Worm (Caenorhabditis elegans) whole organism, late embryonic: ENCODE measurements around the gene F14F9.3.

Experiments used
- F13H6.1 ChIP-seq: sonication (generic microtip); optimal IDR thresholded peaks from 2 replicates; lab custom pipeline; 2016; ENCODE audit warnings: missing genetic modification characterization, missing compliant biosample characterization
- K02D7.2 ChIP-seq: sonication (generic microtip); optimal IDR thresholded peaks from 2 replicates; lab custom pipeline; 2017; ENCODE audit warnings: mild to moderate bottlenecking, missing genetic modification characterization, missing compliant biosample characterization
- T23F11.4 ChIP-seq: fragments of 200-800 bp; sonication (Bioruptor generic); optimal IDR thresholded peaks from 2 replicates; lab custom pipeline; 2018; ENCODE audit warnings: mild to moderate bottlenecking, missing genetic modification characterization, missing compliant biosample characterization
- ceh-18 ChIP-seq: sonication (generic microtip); optimal IDR thresholded peaks from 2 replicates; lab custom pipeline; 2016; ENCODE audit warnings: missing genetic modification characterization, missing compliant biosample characterization
- ceh-22 ChIP-seq: sonication (generic microtip); optimal IDR thresholded peaks from 2 replicates; lab custom pipeline; 2017; ENCODE audit warnings: missing biosample characterization, missing genetic modification characterization
- ceh-30 ChIP-seq: fragments of 150-350 bp; optimal IDR thresholded peaks from 2 replicates; lab custom pipeline; 2014; ENCODE audit warnings: missing biosample characterization, missing genetic modification characterization
- ceh-31 ChIP-seq: sonication (generic microtip); optimal IDR thresholded peaks from 2 replicates; lab custom pipeline; 2016; ENCODE audit warnings: missing genetic modification characterization, missing compliant biosample characterization
- ceh-34 ChIP-seq: sonication (generic microtip); optimal IDR thresholded peaks from 2 replicates; lab custom pipeline; 2016; ENCODE audit warnings: mild to moderate bottlenecking, missing genetic modification characterization, missing compliant biosample characterization
- ceh-45 ChIP-seq: fragments of 200-800 bp; sonication (Bioruptor generic); IDR thresholded peaks from 2 replicates; pipeline ENCODE4 v1.3.6; 2022; ENCODE audit warnings: missing genetic modification reagents, missing genetic modification characterization, missing compliant biosample characterization
- ceh-6 ChIP-seq: fragments of 200-800 bp; sonication (Bioruptor generic); optimal IDR thresholded peaks from 2 replicates; lab custom pipeline; 2018; ENCODE audit warnings: mild to moderate bottlenecking, missing genetic modification characterization, missing compliant biosample characterization
- elt-2 ChIP-seq: sonication (generic microtip); optimal IDR thresholded peaks from 2 replicates; lab custom pipeline; 2016; ENCODE audit warnings: missing genetic modification reagents, missing genetic modification characterization, missing compliant biosample characterization
- elt-4 ChIP-seq: sonication (generic microtip); optimal IDR thresholded peaks from 2 replicates; lab custom pipeline; 2016; ENCODE audit warnings: missing genetic modification characterization, missing compliant biosample characterization
- ets-4 ChIP-seq: sonication (generic microtip); optimal IDR thresholded peaks from 2 replicates; lab custom pipeline; 2016; ENCODE audit warnings: missing genetic modification characterization, missing compliant biosample characterization
- fax-1 ChIP-seq: sonication (generic microtip); optimal IDR thresholded peaks from 2 replicates; lab custom pipeline; 2016; ENCODE audit warnings: missing genotype, missing genetic modification characterization, missing compliant biosample characterization
- gmeb-2 ChIP-seq: sonication (generic microtip); optimal IDR thresholded peaks from 2 replicates; lab custom pipeline; 2016; ENCODE audit warnings: missing genetic modification characterization, inconsistent platforms, missing compliant biosample characterization
- hlh-6 ChIP-seq: sonication (generic microtip); optimal IDR thresholded peaks from 2 replicates; lab custom pipeline; 2016; ENCODE audit warnings: missing genotype, missing genetic modification characterization, missing compliant biosample characterization
- lim-6 ChIP-seq: sonication (generic microtip); optimal IDR thresholded peaks from 2 replicates; lab custom pipeline; 2016; ENCODE audit warnings: missing genetic modification characterization, missing compliant biosample characterization
- lin-11 ChIP-seq: fragments of 200-800 bp; sonication (Bioruptor generic); optimal IDR thresholded peaks from 2 replicates; lab custom pipeline; 2018; ENCODE audit warnings: mild to moderate bottlenecking, missing genetic modification characterization, missing compliant biosample characterization
- madf-2 ChIP-seq: sonication (generic microtip); optimal IDR thresholded peaks from 2 replicates; lab custom pipeline; 2017; ENCODE audit warnings: missing genetic modification characterization, missing compliant biosample characterization
- mec-3 ChIP-seq: sonication (generic microtip); optimal IDR thresholded peaks from 2 replicates; lab custom pipeline; 2016; ENCODE audit warnings: borderline replicate concordance, missing genetic modification characterization, missing compliant biosample characterization
- nhr-11 ChIP-seq: fragments of 150-350 bp; optimal IDR thresholded peaks from 2 replicates; lab custom pipeline; 2014; ENCODE audit warnings: missing biosample characterization, missing genetic modification characterization
- npax-4 ChIP-seq: sonication (generic microtip); optimal IDR thresholded peaks from 2 replicates; lab custom pipeline; 2016; ENCODE audit warnings: missing genetic modification characterization, missing compliant biosample characterization
- pat-9 ChIP-seq: fragments of 200-800 bp; sonication (Bioruptor generic); optimal IDR thresholded peaks from 2 replicates; lab custom pipeline; 2018; ENCODE audit warnings: mild to moderate bottlenecking, missing genetic modification characterization, moderate library complexity, missing compliant biosample characterization
- pha-2 ChIP-seq: sonication (generic microtip); optimal IDR thresholded peaks from 2 replicates; lab custom pipeline; 2017; ENCODE audit warnings: mild to moderate bottlenecking, missing genetic modification characterization, missing compliant biosample characterization
- pha-4 ChIP-seq: fragments of 150-350 bp; optimal IDR thresholded peaks from 2 replicates; lab custom pipeline; 2018; ENCODE audit warnings: missing biosample characterization, missing genetic modification reagents, missing genetic modification characterization
- pqm-1 ChIP-seq: sonication (generic microtip); optimal IDR thresholded peaks from 2 replicates; lab custom pipeline; 2016; ENCODE audit warnings: missing genetic modification characterization, missing compliant biosample characterization
- ref-2 ChIP-seq: sonication (generic microtip); optimal IDR thresholded peaks from 2 replicates; lab custom pipeline; 2016; ENCODE audit warnings: missing genetic modification characterization, missing compliant biosample characterization
- rnt-1 ChIP-seq: sonication (generic microtip); optimal IDR thresholded peaks from 2 replicates; lab custom pipeline; 2016; ENCODE audit warnings: missing genetic modification characterization, missing compliant biosample characterization
- sox-2 ChIP-seq: fragments of 200-800 bp; sonication (Bioruptor generic); IDR thresholded peaks from 2 replicates; pipeline ENCODE4 v1.3.6; 2022; ENCODE audit warnings: missing genetic modification reagents, missing genetic modification characterization, missing compliant biosample characterization
- sox-4 ChIP-seq: sonication (generic microtip); optimal IDR thresholded peaks from 2 replicates; lab custom pipeline; 2017; ENCODE audit warnings: mild to moderate bottlenecking, missing genetic modification characterization, inconsistent platforms, missing compliant biosample characterization
- syd-9 ChIP-seq: sonication (generic microtip); optimal IDR thresholded peaks from 2 replicates; lab custom pipeline; 2016; ENCODE audit warnings: mild to moderate bottlenecking, missing genetic modification characterization, moderate library complexity, missing compliant biosample characterization
- ttx-3 ChIP-seq: sonication (generic microtip); optimal IDR thresholded peaks from 2 replicates; lab custom pipeline; 2016; ENCODE audit warnings: missing genetic modification reagents, missing genetic modification characterization, missing compliant biosample characterization
- unc-3 ChIP-seq, 2 experiments: fragments of 200-800 bp in 1 of 2; sonication (Bioruptor generic) in 1 of 2; sonication (generic microtip) in 1 of 2; conservative IDR thresholded peaks in 1 of 2; optimal IDR thresholded peaks in 1 of 2; 2 replicates each; pipeline versions ENCODE4 v1.3.6 to Lab custom; 2016 to 2022; ENCODE audit warnings: missing compliant biosample characterization in 2 of 2, missing genetic modification characterization in 2 of 2, missing genetic modification reagents in 1 of 2
- unc-42 ChIP-seq: sonication (generic microtip); optimal IDR thresholded peaks from 2 replicates; lab custom pipeline; 2016; ENCODE audit warnings: missing genotype, missing genetic modification characterization, missing compliant biosample characterization
- unc-86 ChIP-seq: sonication (generic microtip); optimal IDR thresholded peaks from 2 replicates; lab custom pipeline; 2016; ENCODE audit warnings: missing genetic modification characterization, missing compliant biosample characterization
- zip-5 ChIP-seq: sonication (generic microtip); optimal IDR thresholded peaks from 2 replicates; lab custom pipeline; 2016; ENCODE audit warnings: missing genetic modification characterization, missing compliant biosample characterization
- ztf-16 ChIP-seq: sonication (generic microtip); optimal IDR thresholded peaks from 2 replicates; lab custom pipeline; 2017; ENCODE audit warnings: missing genetic modification characterization, missing compliant biosample characterization

Gene F14F9.3

ce11 chrV:5158302-5158701 is 20.3 kb downstream of the F14F9.3 start, which contains the start of gene abu-15:
Gene abu-15, plus strand, starts transcription at chrV:5158602.
- TF ChIP-seq ttx-3 (tag; lab: Kevin White, UChicago) (no peak), K02D7.2 (tag; lab: Kevin White, UChicago) (no peak)

DNA sequence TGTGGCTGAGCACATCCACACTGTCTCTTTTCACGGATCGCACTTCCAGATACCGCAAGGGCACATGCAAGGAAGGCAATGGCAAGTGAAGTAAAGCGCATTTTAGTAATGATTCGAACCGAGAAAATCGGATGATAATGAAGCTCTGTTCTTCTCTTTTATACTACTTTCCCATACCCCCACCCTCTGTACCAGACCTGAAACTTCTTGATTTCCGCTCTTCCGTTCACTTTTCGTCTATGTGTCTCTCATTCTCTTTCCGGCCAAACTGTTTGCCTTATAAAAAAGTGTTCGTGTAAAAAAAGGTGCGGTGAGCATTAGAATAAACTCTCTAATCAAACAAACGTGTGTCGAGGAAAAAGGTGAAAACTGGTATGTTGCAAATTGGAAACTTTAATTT is 23.8 kb downstream of the F14F9.3 start, which contains the start of gene abu-6:
Gene abu-6, minus strand, starts transcription at position 101 of the 400 bp plus-strand sequence.
- TF ChIP-seq pha-2 (tag; lab: Kevin White, UChicago) (no peak), ceh-30 (tag; lab: Kevin White, UChicago) (no peak), rnt-1 (tag; lab: Kevin White, UChicago) (no peak), T23F11.4 (GFP tag; lab: Kevin White, UChicago) (no peak), nhr-11 (tag; lab: Kevin White, UChicago) (no peak), ceh-34 (tag; lab: Kevin White, UChicago) (no peak), hlh-6 (tag; lab: Kevin White, UChicago) (no peak), pat-9 (tag; lab: Kevin White, UChicago) (no peak), elt-2 (no peak), ztf-16 (tag; lab: Kevin White, UChicago) (no peak), lim-6 (tag; lab: Kevin White, UChicago) (no peak), pqm-1 (tag; lab: Kevin White, UChicago) (no peak), unc-3 (GFP tag; conservative IDR thresholded peaks at IDR 0.05; lab: Robert Waterston, UW) (no peak), unc-3 (tag; optimal IDR thresholded peaks at IDR 0.05; lab: Kevin White, UChicago) (no peak), ceh-45 (GFP tag; lab: Robert Waterston, UW) (no peak), ets-4 (no peak), madf-2 (tag; lab: Kevin White, UChicago) (no peak), lin-11 (no peak), zip-5 (tag; lab: Kevin White, UChicago) (no peak), F13H6.1 (tag; lab: Kevin White, UChicago) (no peak)

DNA sequence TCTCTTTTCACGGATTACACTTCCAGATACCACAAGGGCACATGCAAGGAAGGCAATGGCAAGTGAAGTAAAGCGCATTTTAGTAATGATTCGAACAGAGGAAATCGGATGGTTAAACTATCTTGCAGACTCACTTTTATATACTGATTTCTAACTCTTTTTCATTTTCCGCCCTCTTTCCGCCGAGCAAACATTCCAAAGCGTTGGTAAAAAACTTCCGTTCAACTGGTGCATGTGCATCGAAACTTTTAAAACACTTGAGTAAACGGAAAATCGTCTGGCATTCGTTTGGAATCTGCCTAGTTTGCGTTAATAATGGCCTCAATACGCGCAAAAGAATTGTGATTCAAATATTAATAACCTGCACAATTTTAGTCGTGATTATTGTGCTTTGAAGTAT is 26.7 kb downstream of the F14F9.3 start, which contains the start of gene abu-7:
Gene abu-7, minus strand, starts transcription at position 101 of the 400 bp plus-strand sequence.
- TF ChIP-seq pha-4 (tag; lab: Kevin White, UChicago) (no peak), elt-4 (tag; lab: Kevin White, UChicago) (no peak), fax-1 (no peak), unc-42 (tag; lab: Kevin White, UChicago) (no peak), sox-2 (GFP tag; lab: Robert Waterston, UW) (no peak), unc-3 (GFP tag; conservative IDR thresholded peaks at IDR 0.05; lab: Robert Waterston, UW) (no peak), unc-3 (tag; optimal IDR thresholded peaks at IDR 0.05; lab: Kevin White, UChicago) (no peak), npax-4 (tag; lab: Kevin White, UChicago) (no peak), ceh-31 (no peak), syd-9 (no peak), ceh-30 (tag; lab: Kevin White, UChicago) (no peak)

DNA sequence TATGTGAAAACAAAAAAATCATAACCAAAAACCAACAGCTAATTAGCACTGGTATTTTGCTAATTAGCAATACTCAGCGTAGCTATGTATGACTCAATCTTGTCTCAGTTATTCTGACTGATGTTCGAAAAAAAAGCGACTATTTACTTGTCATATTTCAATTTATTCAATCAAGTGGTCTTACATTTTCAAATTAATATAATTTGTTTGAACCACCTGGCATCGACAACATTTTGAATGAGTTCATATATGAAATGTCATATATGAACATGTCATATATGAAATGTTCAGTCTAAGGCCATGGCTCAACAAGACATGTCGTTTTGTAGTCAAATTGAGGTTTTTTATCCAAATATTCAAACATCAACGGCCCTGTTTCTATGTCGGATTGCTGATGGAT is 27.4 kb downstream of the F14F9.3 start, which contains the start of gene srw-140:
Gene srw-140, plus strand, starts transcription at position 301 of the 400 bp plus-strand sequence.
- no peak for TF ChIP-seq elt-2
- TF ChIP-seq pha-4 (tag; lab: Kevin White, UChicago): no peak
- TF ChIP-seq ceh-18: no peak
- TF ChIP-seq F13H6.1 (tag; lab: Kevin White, UChicago): no peak
- no peak for TF ChIP-seq ceh-22 (tag; lab: Kevin White, UChicago)
- TF ChIP-seq fax-1: no peak
- no peak for TF ChIP-seq unc-86 (tag; lab: Kevin White, UChicago)
- no peak for TF ChIP-seq ref-2 (tag; lab: Kevin White, UChicago)
- no peak for TF ChIP-seq mec-3 (tag; lab: Kevin White, UChicago)
- no peak for TF ChIP-seq gmeb-2 (tag; lab: Kevin White, UChicago)
- TF ChIP-seq sox-4 (tag; lab: Kevin White, UChicago): no peak
- TF ChIP-seq pat-9 (tag; lab: Kevin White, UChicago): no peak
- no peak for TF ChIP-seq lin-11
- TF ChIP-seq ceh-6 (GFP tag; lab: Kevin White, UChicago): no peak
- no peak for TF ChIP-seq syd-9
- TF ChIP-seq npax-4 (tag; lab: Kevin White, UChicago): no peak
